Worm (Caenorhabditis elegans): Measurements from ENCODE around the gene Y66D12A.1.

DNA sequence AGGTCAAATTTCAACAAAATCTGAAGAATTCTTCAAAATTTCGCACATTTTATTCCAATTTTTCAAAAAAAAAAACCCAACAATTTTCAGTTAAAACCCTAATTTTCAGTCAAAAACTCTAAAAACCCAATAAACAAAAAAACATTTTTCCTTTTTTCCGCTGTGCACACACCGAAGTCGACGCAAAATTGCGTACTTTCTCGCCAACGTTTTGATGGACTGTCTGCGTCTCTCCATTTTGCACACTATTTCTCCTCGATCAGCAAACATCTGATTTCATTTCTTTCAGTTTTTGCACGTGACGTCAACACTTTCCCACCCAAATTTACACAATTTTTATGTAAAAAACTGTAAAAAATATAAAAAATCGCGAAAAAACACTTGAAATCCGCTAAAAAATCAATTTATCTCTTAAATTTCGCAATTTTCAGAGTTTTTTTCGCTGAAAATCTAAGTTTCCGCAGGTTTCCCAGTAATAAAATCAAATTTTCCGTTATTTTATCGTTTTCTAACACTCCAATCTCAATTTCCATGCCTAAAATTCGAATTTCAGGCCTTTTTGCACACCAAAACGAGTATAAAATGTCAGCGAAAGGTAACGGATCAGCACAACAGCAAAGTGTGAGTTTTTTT, 49.3 kb downstream of the Y66D12A.1 start, which contains the start of gene crh-1:
- TF ChIP-seq pes-1 (GFP tag; IDR thresholded peaks at IDR 0.05) (no peak), ceh-13 (GFP tag; optimal IDR thresholded peaks at IDR 0.05) (no peak), ama-1 (optimal IDR thresholded peaks at IDR 0.05) (no peak)

Measured in whole organism, early embryonic.